Worm (Caenorhabditis elegans) whole organism, midembryonic: ENCODE measurements around the gene Y42H9AR.2.
"Not testable (repeated sequence)": the region's sequence is repeated elsewhere in the genome, so short reads cannot be mapped to it uniquely, and the experiment has no call there.

Experiments used
- T22C8.4 ChIP-seq: fragments of 200-800 bp; sonication (Bioruptor generic); IDR thresholded peaks from 2 replicates; pipeline ENCODE4 v1.3.6; 2022; ENCODE audit warnings: missing genetic modification characterization, missing compliant biosample characterization
- cog-1 ChIP-seq: sonication (generic microtip); optimal IDR thresholded peaks from 2 replicates; lab custom pipeline; 2016; ENCODE audit warnings: missing genetic modification characterization, missing compliant biosample characterization
- flt-1 ChIP-seq: fragments of 200-800 bp; sonication (Bioruptor generic); IDR thresholded peaks from 2 replicates; pipeline ENCODE4 v1.3.6; 2022; ENCODE audit warnings: missing genetic modification characterization, missing compliant biosample characterization
- klf-2 ChIP-seq: fragments of 200-800 bp; sonication (Bioruptor generic); conservative IDR thresholded peaks from 2 replicates; pipeline ENCODE4 v1.3.6; 2022; ENCODE audit warnings: missing genetic modification reagents, missing genetic modification characterization, missing compliant biosample characterization
- med-1 ChIP-seq: sonication (generic microtip); optimal IDR thresholded peaks from 2 replicates; lab custom pipeline; 2017; ENCODE audit warnings: missing genetic modification characterization, mild to moderate bottlenecking, missing compliant biosample characterization, antibody characterized with exemption, missing genetic modification reagents; ENCODE audit not compliant: insufficient read depth
- ref-1 ChIP-seq: fragments of 200-800 bp; sonication (Bioruptor generic); conservative IDR thresholded peaks from 2 replicates; pipeline ENCODE4 v1.3.6; 2022; ENCODE audit warnings: missing genetic modification reagents, missing genetic modification characterization, missing compliant biosample characterization
- tab-1 ChIP-seq: fragments of 200-800 bp; sonication (Bioruptor generic); IDR thresholded peaks from 2 replicates; pipeline ENCODE4 v1.3.6; 2022; ENCODE audit warnings: missing genetic modification characterization, missing compliant biosample characterization
- ztf-23 ChIP-seq: fragments of 200-800 bp; sonication (Bioruptor generic); IDR thresholded peaks from 2 replicates; pipeline ENCODE4 v1.3.6; 2022; ENCODE audit warnings: missing genetic modification reagents, missing genetic modification characterization, missing compliant biosample characterization
- ztf-29 ChIP-seq: fragments of 200-800 bp; sonication (Bioruptor generic); IDR thresholded peaks from 2 replicates; pipeline ENCODE4 v1.3.6; 2022; ENCODE audit warnings: missing genetic modification reagents, missing genetic modification characterization, missing compliant biosample characterization

The Y42H9AR.2 gene

ce11 chrIV:8105083-8105482 is 5.4 kb downstream of the Y42H9AR.2 start:
- no peak for TF ChIP-seq flt-1 (GFP tag; lab: Robert Waterston, UW)
- TF ChIP-seq med-1 (GFP tag; lab: Kevin White, UChicago): no peak
- TF ChIP-seq cog-1 (tag; lab: Kevin White, UChicago): no peak
- no peak for TF ChIP-seq klf-2 (GFP tag; lab: Robert Waterston, UW)
- no peak for TF ChIP-seq tab-1 (GFP tag; lab: Robert Waterston, UW)
- TF ChIP-seq T22C8.4: no peak
- TF ChIP-seq ref-1 (GFP tag; lab: Robert Waterston, UW): no peak
- no peak for TF ChIP-seq ztf-29 (GFP tag; lab: Robert Waterston, UW)
- no peak for TF ChIP-seq ztf-23 (GFP tag; lab: Robert Waterston, UW)

DNA sequence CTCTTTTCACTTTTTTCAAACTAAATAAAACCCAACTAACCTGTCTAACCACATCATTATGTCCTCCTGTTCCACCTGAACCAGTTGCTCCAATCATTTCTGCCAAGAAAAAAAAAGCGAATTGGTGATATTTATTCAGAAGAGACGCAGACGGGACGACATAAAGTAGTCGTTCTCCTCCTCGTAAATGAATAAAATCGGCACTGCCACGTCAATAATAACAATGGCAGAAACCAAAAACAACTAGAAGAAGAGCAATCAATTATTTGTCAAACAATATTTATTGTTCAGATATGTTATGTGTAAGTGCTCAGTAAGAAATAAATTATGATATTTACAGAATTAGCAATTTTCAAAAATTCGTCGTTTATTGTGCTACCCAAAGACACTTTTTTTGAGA is 7.8 kb downstream of the Y42H9AR.2 start, which contains the start of gene rabs-5:
Gene rabs-5, minus strand, starts transcription at position 101 of the 400 bp plus-strand sequence.
- TF ChIP-seq ztf-29 (GFP tag; lab: Robert Waterston, UW) (no peak), cog-1 (tag; lab: Kevin White, UChicago) (no peak), med-1 (GFP tag; lab: Kevin White, UChicago) (no peak), ztf-23 (GFP tag; lab: Robert Waterston, UW) (no peak), ref-1 (GFP tag; lab: Robert Waterston, UW) (no peak), flt-1 (GFP tag; lab: Robert Waterston, UW) (no peak), T22C8.4 (no peak), klf-2 (GFP tag; lab: Robert Waterston, UW) (no peak), tab-1 (GFP tag; lab: Robert Waterston, UW) (no peak)

- TF ChIP-seq cog-1 (tag; lab: Kevin White, UChicago) (peak; percentile 46), med-1 (GFP tag; lab: Kevin White, UChicago) (no peak)
Observed at ce11 chrIV:8112187-8112586, 12.5 kb downstream of the Y42H9AR.2 start, which contains the start of gene Y42H9AR.4. Y42H9AR.4 (minus strand) TSS chrIV:8112218.

- TF ChIP-seq klf-2 (GFP tag; lab: Robert Waterston, UW) (no peak), ref-1 (GFP tag; lab: Robert Waterston, UW) (no peak)
Observed at ce11 chrIV:8112646-8113045, 12.9 kb downstream of the Y42H9AR.2 start.

- TF ChIP-seq med-1 (GFP tag; lab: Kevin White, UChicago) (no peak), ztf-23 (GFP tag; lab: Robert Waterston, UW) (no peak), ref-1 (GFP tag; lab: Robert Waterston, UW) (no peak), flt-1 (GFP tag; lab: Robert Waterston, UW) (no peak), ztf-29 (GFP tag; lab: Robert Waterston, UW) (no peak), klf-2 (GFP tag; lab: Robert Waterston, UW) (no peak), T22C8.4 (no peak), tab-1 (GFP tag; lab: Robert Waterston, UW) (no peak), cog-1 (tag; lab: Kevin White, UChicago) (no peak)
Observed at ce11 chrIV:8113161-8113560, 13.5 kb downstream of the Y42H9AR.2 start, which contains the start of gene Y42H9AR.1. Y42H9AR.1 (plus strand) TSS chrIV:8113393.

DNA sequence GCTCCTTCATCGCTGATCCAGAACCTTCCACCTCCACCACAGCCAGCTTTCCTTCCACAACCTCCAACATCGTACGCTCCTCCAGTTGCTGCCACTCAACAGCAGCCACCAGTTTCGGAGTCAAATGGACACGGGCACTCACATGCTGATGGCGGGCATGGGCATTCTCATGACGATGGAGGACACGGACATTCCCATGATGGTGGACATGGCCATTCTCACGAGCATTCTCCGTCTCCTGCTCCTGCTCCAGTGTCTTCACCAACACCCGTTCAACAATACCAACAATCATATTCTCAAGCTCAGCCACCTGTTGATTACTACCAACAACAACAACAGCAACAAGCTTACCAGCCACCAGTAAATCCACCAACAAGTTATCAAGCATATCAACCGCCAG is 14.8 kb downstream of the Y42H9AR.2 start:
- TF ChIP-seq T22C8.4 (no peak), klf-2 (GFP tag; lab: Robert Waterston, UW) (no peak), ztf-29 (GFP tag; lab: Robert Waterston, UW) (no peak), ztf-23 (GFP tag; lab: Robert Waterston, UW) (no peak), flt-1 (GFP tag; lab: Robert Waterston, UW) (no peak), ref-1 (GFP tag; lab: Robert Waterston, UW) (no peak), med-1 (GFP tag; lab: Kevin White, UChicago) (no peak), cog-1 (tag; lab: Kevin White, UChicago) (no peak)

ce11 chrIV:8115462-8115861 is 15.8 kb downstream of the Y42H9AR.2 start, which contains the start of gene irld-8:
irld-8 (plus strand) TSS chrIV:8115762.
- TF ChIP-seq tab-1 (GFP tag; lab: Robert Waterston, UW): no peak
- TF ChIP-seq klf-2 (GFP tag; lab: Robert Waterston, UW): no peak
- TF ChIP-seq ref-1 (GFP tag; lab: Robert Waterston, UW): no peak

- TF ChIP-seq tab-1 (GFP tag; lab: Robert Waterston, UW) (no peak), ref-1 (GFP tag; lab: Robert Waterston, UW) (no peak), cog-1 (tag; lab: Kevin White, UChicago) (no peak), flt-1 (GFP tag; lab: Robert Waterston, UW) (no peak), T22C8.4 (no peak), ztf-23 (GFP tag; lab: Robert Waterston, UW) (no peak), med-1 (GFP tag; lab: Kevin White, UChicago) (no peak), ztf-29 (GFP tag; lab: Robert Waterston, UW) (no peak), klf-2 (GFP tag; lab: Robert Waterston, UW) (no peak)
Observed at ce11 chrIV:8118790-8119189, 19.1 kb downstream of the Y42H9AR.2 start, which contains the start of gene F42G8.8. F42G8.8 (plus strand) TSS chrIV:8119090.

- not testable (repeated sequence) for TF ChIP-seq tab-1, ztf-29, flt-1 (GFP tag; lab: Robert Waterston, UW)
Observed at ce11 chrIV:8122349-8122748, 22.6 kb downstream of the Y42H9AR.2 start, which contains the start of gene erp-44.3. erp-44.3 (plus strand) TSS chrIV:8122649.

DNA sequence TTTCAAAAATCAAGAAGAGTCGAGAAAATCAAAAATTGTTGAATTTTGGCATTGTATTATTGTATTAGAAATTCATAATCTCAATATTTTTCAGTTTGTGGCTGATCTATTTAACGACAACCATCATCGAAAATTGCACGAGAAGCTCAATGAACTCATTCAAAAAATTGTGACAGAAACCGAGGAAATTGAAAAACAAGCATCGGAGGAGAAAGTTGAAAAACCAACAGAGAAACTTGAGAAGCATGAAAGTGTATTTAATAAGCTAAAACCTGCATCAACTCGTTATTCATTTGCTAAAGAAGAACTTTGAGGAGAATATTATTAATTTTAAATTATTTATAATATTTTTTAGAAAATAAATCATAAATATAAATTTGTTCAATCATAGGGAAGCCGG is 27.2 kb downstream of the Y42H9AR.2 start, which contains the start of gene ceph-41:
Gene ceph-41, plus strand, starts transcription at position 301 of the 400 bp plus-strand sequence.
- TF ChIP-seq tab-1 (GFP tag; lab: Robert Waterston, UW) (no peak), klf-2 (GFP tag; lab: Robert Waterston, UW) (no peak), ref-1 (GFP tag; lab: Robert Waterston, UW) (no peak), med-1 (GFP tag; lab: Kevin White, UChicago) (no peak), cog-1 (tag; lab: Kevin White, UChicago) (no peak)
